Worm (Caenorhabditis elegans) whole organism, L1 larva: ENCODE results near the gene rab-19.
A peak's percentile ranks its signal among the peaks of the same experiment; 100 is the strongest.

ENCODE experiments used
- C04F5.9 ChIP-seq: sonication (generic microtip); optimal IDR thresholded peaks from 2 replicates; lab custom pipeline; 2016; ENCODE audit warnings: missing genetic modification characterization, missing compliant biosample characterization
- C16A3.4 ChIP-seq: fragments of 150-350 bp; optimal IDR thresholded peaks from 2 replicates; lab custom pipeline; 2014; ENCODE audit warnings: missing biosample characterization, missing genetic modification characterization
- C34B4.2 ChIP-seq: sonication (generic microtip); optimal IDR thresholded peaks from 2 replicates; lab custom pipeline; 2017; ENCODE audit warnings: mild to moderate bottlenecking, missing genetic modification characterization, missing compliant biosample characterization
- F16B12.6 ChIP-seq: fragments of 150-350 bp; optimal IDR thresholded peaks from 2 replicates; lab custom pipeline; 2014; ENCODE audit warnings: missing biosample characterization, missing genetic modification characterization
- Y116A8C.19 ChIP-seq: sonication (generic microtip); optimal IDR thresholded peaks from 2 replicates; lab custom pipeline; 2016; ENCODE audit warnings: missing compliant biosample characterization, missing genetic modification characterization, borderline replicate concordance
- aha-1 ChIP-seq: fragments of 150-350 bp; optimal IDR thresholded peaks from 2 replicates; lab custom pipeline; 2014; ENCODE audit warnings: missing biosample characterization, missing genetic modification characterization
- alr-1 ChIP-seq: fragments of 200-800 bp; sonication (Bioruptor generic); optimal IDR thresholded peaks from 2 replicates; lab custom pipeline; 2018; ENCODE audit warnings: borderline replicate concordance, mild to moderate bottlenecking, missing genetic modification characterization, missing compliant biosample characterization
- aly-2 ChIP-seq: fragments of 150-350 bp; optimal IDR thresholded peaks from 2 replicates; lab custom pipeline; 2014; ENCODE audit warnings: missing biosample characterization, missing genetic modification characterization
- ama-1 ChIP-seq: fragments of 150-350 bp; optimal IDR thresholded peaks from 2 replicates; lab custom pipeline; 2014
- blmp-1 ChIP-seq: fragments of 150-350 bp; optimal IDR thresholded peaks from 2 replicates; lab custom pipeline; 2014; ENCODE audit warnings: missing biosample characterization, missing genetic modification characterization
- ceh-63 ChIP-seq: fragments of 200-800 bp; sonication (Bioruptor generic); optimal IDR thresholded peaks from 2 replicates; lab custom pipeline; 2018; ENCODE audit warnings: mild to moderate bottlenecking, missing genetic modification characterization, missing compliant biosample characterization
- ceh-90 ChIP-seq: sonication (generic microtip); optimal IDR thresholded peaks from 2 replicates; lab custom pipeline; 2016; ENCODE audit warnings: missing genetic modification characterization, missing compliant biosample characterization
- efl-1 ChIP-seq, 4 experiments: fragments of 150-350 bp; optimal IDR thresholded peaks in 3 of 4; peaks in 1 of 4; 1 replicate in 1 of 4; 2 replicates in 3 of 4; lab custom pipeline; 2014; ENCODE audit warnings: missing biosample characterization in 2 of 4, missing genetic modification characterization in 2 of 4, missing genetic modification reagents in 2 of 4
- efl-3 ChIP-seq: fragments of 200-800 bp; sonication (Bioruptor generic); optimal IDR thresholded peaks from 2 replicates; lab custom pipeline; 2018; ENCODE audit warnings: mild to moderate bottlenecking, missing genetic modification characterization, missing compliant biosample characterization
- fkh-10 ChIP-seq: sonication (generic microtip); optimal IDR thresholded peaks from 2 replicates; lab custom pipeline; 2017; ENCODE audit warnings: missing biosample characterization, missing genetic modification reagents, missing genetic modification characterization
- fkh-4 ChIP-seq: sonication (generic microtip); optimal IDR thresholded peaks from 2 replicates; lab custom pipeline; 2016; ENCODE audit warnings: missing compliant biosample characterization, missing genetic modification characterization, borderline replicate concordance
- fkh-8 ChIP-seq: sonication (generic microtip); optimal IDR thresholded peaks from 2 replicates; lab custom pipeline; 2016; ENCODE audit warnings: mild to moderate bottlenecking, missing genetic modification characterization, missing compliant biosample characterization
- grh-1 ChIP-seq: fragments of 200-800 bp; sonication (Bioruptor generic); IDR thresholded peaks from 2 replicates; pipeline ENCODE4 v1.3.6; 2022; ENCODE audit warnings: missing genetic modification reagents, missing genetic modification characterization, missing compliant biosample characterization
- hlh-17 ChIP-seq: fragments of 200-800 bp; sonication (Bioruptor generic); optimal IDR thresholded peaks from 2 replicates; lab custom pipeline; 2018; ENCODE audit warnings: missing genetic modification characterization, mild to moderate bottlenecking, missing compliant biosample characterization, moderate library complexity, borderline replicate concordance
- irx-1 ChIP-seq: sonication (generic microtip); optimal IDR thresholded peaks from 2 replicates; lab custom pipeline; 2016; ENCODE audit warnings: missing genetic modification characterization, missing compliant biosample characterization
- jun-1 ChIP-seq: fragments of 150-350 bp; optimal IDR thresholded peaks from 2 replicates; lab custom pipeline; 2014; ENCODE audit warnings: missing biosample characterization, missing genetic modification reagents, missing genetic modification characterization
- lin-13 ChIP-seq: fragments of 150-350 bp; optimal IDR thresholded peaks from 2 replicates; lab custom pipeline; 2014; ENCODE audit warnings: missing biosample characterization, missing genetic modification reagents, missing genetic modification characterization
- lin-35 ChIP-seq, 2 experiments: fragments of 150-350 bp; optimal IDR thresholded peaks; 2 replicates each; lab custom pipeline; 2014; ENCODE audit warnings: missing biosample characterization in 2 of 2, missing genetic modification characterization in 2 of 2, missing genetic modification reagents in 2 of 2
- lir-3 ChIP-seq: sonication (generic microtip); optimal IDR thresholded peaks from 2 replicates; lab custom pipeline; 2016; ENCODE audit warnings: mild to moderate bottlenecking, missing genetic modification characterization, moderate library complexity, missing compliant biosample characterization; ENCODE audit not compliant: poor library complexity
- lsy-2 ChIP-seq, 2 experiments: fragments of 150-350 bp; optimal IDR thresholded peaks; 2 replicates each; lab custom pipeline; 2014; ENCODE audit warnings: missing biosample characterization in 2 of 2, missing genetic modification characterization in 2 of 2
- mab-9 ChIP-seq: fragments of 200-800 bp; sonication (Bioruptor generic); IDR thresholded peaks from 2 replicates; pipeline ENCODE4 v1.3.6; 2022; ENCODE audit warnings: missing genetic modification reagents, missing genetic modification characterization, missing compliant biosample characterization
- mdl-1 ChIP-seq, 2 experiments: fragments of 150-350 bp; optimal IDR thresholded peaks; 2 replicates each; lab custom pipeline; 2014 to 2017; ENCODE audit warnings: missing biosample characterization in 2 of 2, missing genetic modification characterization in 2 of 2, inconsistent platforms in 1 of 2
- mep-1 ChIP-seq: fragments of 150-350 bp; optimal IDR thresholded peaks from 2 replicates; lab custom pipeline; 2014; ENCODE audit warnings: missing biosample characterization, missing genetic modification characterization
- nhr-19 ChIP-seq: fragments of 200-800 bp; sonication (Bioruptor generic); conservative IDR thresholded peaks from 2 replicates; pipeline ENCODE4 v1.3.6; 2022; ENCODE audit warnings: missing genetic modification characterization, missing compliant biosample characterization
- nhr-20 ChIP-seq: sonication (generic microtip); optimal IDR thresholded peaks from 2 replicates; lab custom pipeline; 2016; ENCODE audit warnings: mild to moderate bottlenecking, missing genetic modification characterization, missing compliant biosample characterization
- nhr-28 ChIP-seq: fragments of 150-350 bp; optimal IDR thresholded peaks from 2 replicates; lab custom pipeline; 2014; ENCODE audit warnings: missing biosample characterization, missing genetic modification characterization
- nhr-47 ChIP-seq: sonication (generic microtip); optimal IDR thresholded peaks from 2 replicates; lab custom pipeline; 2016; ENCODE audit warnings: mild to moderate bottlenecking, missing genetic modification characterization, moderate library complexity, missing compliant biosample characterization
- nhr-71 ChIP-seq: sonication (generic microtip); optimal IDR thresholded peaks from 2 replicates; lab custom pipeline; 2016; ENCODE audit warnings: mild to moderate bottlenecking, missing genetic modification characterization, moderate library complexity, missing compliant biosample characterization
- nhr-77 ChIP-seq: fragments of 150-350 bp; optimal IDR thresholded peaks from 2 replicates; lab custom pipeline; 2014; ENCODE audit warnings: missing biosample characterization, missing genetic modification characterization
- nhr-85 ChIP-seq: sonication (generic microtip); peaks from one replicate; lab custom pipeline; 2016; ENCODE audit warnings: missing genetic modification characterization, inconsistent platforms, missing compliant biosample characterization
- nhr-90 ChIP-seq: sonication (generic microtip); optimal IDR thresholded peaks from 2 replicates; lab custom pipeline; 2016; ENCODE audit warnings: mild to moderate bottlenecking, missing genetic modification characterization, missing compliant biosample characterization; ENCODE audit not compliant: poor library complexity
- pag-3 ChIP-seq: sonication (generic microtip); optimal IDR thresholded peaks from 2 replicates; lab custom pipeline; 2017; ENCODE audit warnings: missing genetic modification characterization, mild to moderate bottlenecking, missing compliant biosample characterization, antibody characterized with exemption, borderline replicate concordance; ENCODE audit not compliant: insufficient read depth
- pqm-1 ChIP-seq: sonication (generic microtip); optimal IDR thresholded peaks from 3 replicates; lab custom pipeline; 2017; ENCODE audit warnings: missing biosample characterization, missing genetic modification characterization
- rnt-1 ChIP-seq: sonication (generic microtip); optimal IDR thresholded peaks from 2 replicates; lab custom pipeline; 2016; ENCODE audit warnings: mild to moderate bottlenecking, missing genetic modification characterization, moderate library complexity, missing compliant biosample characterization
- skn-1 ChIP-seq: fragments of 150-350 bp; optimal IDR thresholded peaks from 2 replicates; lab custom pipeline; 2014; ENCODE audit warnings: missing biosample characterization, missing genetic modification characterization
- snu-23 ChIP-seq: sonication (generic microtip); optimal IDR thresholded peaks from 2 replicates; lab custom pipeline; 2016; ENCODE audit warnings: missing genetic modification characterization, missing compliant biosample characterization
- sup-37 ChIP-seq: fragments of 200-800 bp; sonication (Bioruptor generic); optimal IDR thresholded peaks from 2 replicates; lab custom pipeline; 2018; ENCODE audit warnings: mild to moderate bottlenecking, missing genetic modification characterization, missing compliant biosample characterization
- tbx-2 ChIP-seq: sonication (generic microtip); optimal IDR thresholded peaks from 2 replicates; lab custom pipeline; 2016; ENCODE audit warnings: missing genetic modification characterization, missing compliant biosample characterization
- tlp-1 ChIP-seq: fragments of 150-350 bp; optimal IDR thresholded peaks from 2 replicates; lab custom pipeline; 2014; ENCODE audit warnings: missing biosample characterization, missing genetic modification characterization
- unc-62 ChIP-seq: fragments of 150-350 bp; optimal IDR thresholded peaks from 2 replicates; lab custom pipeline; 2014; ENCODE audit warnings: missing biosample characterization, missing genetic modification reagents, missing genetic modification characterization
- unc-98 ChIP-seq: fragments of 200-800 bp; sonication (Bioruptor generic); IDR thresholded peaks from 2 replicates; pipeline ENCODE4 v1.3.6; 2022; ENCODE audit warnings: missing genetic modification characterization, missing compliant biosample characterization
- vab-15 ChIP-seq: sonication (generic microtip); optimal IDR thresholded peaks from 2 replicates; lab custom pipeline; 2017; ENCODE audit warnings: missing genotype, mild to moderate bottlenecking, missing genetic modification characterization, missing compliant biosample characterization
- xbp-1 ChIP-seq: sonication (generic microtip); optimal IDR thresholded peaks from 2 replicates; lab custom pipeline; 2016; ENCODE audit warnings: missing genetic modification characterization, missing compliant biosample characterization

Gene rab-19

DNA sequence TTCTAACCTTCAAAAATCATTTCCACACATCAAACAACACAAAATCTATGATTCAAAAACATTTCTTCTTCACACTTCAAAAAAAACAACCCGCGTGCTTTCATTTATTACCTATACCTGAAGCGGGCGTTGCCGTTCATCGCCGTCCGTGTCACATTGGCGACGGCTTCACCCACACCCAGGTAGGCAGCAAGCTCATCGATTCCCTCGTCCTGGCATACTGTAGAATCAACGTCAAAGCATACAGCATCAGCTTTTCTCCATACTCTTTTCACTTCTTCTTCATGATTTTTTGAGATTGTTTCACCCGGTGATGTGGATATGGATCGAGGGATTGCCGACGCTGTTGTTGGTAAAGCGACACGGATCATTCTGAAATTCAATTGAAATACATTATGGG lies 8.0 kb upstream of the rab-19 start:
- no peak for TF ChIP-seq aha-1 (tag; lab: Kevin White, UChicago)
- no peak for TF ChIP-seq Y116A8C.19
- no peak for TF ChIP-seq fkh-4 (tag; lab: Kevin White, UChicago)
- TF ChIP-seq alr-1 (tag; lab: Kevin White, UChicago): no peak
- no peak for TF ChIP-seq vab-15 (tag; lab: Kevin White, UChicago)
- no peak for TF ChIP-seq mab-9 (GFP tag; lab: Robert Waterston, UW)
- no peak for TF ChIP-seq lin-13 (GFP tag; lab: Kevin White, UChicago)
- TF ChIP-seq efl-3 (GFP tag; lab: Kevin White, UChicago): no peak
- no peak for TF ChIP-seq pag-3 (tag; lab: Kevin White, UChicago)
- no peak for TF ChIP-seq skn-1
- TF ChIP-seq C34B4.2 (tag; lab: Kevin White, UChicago): no peak
- TF ChIP-seq hlh-17 (GFP tag; lab: Kevin White, UChicago): no peak
- no peak for TF ChIP-seq fkh-10 (GFP tag; lab: Kevin White, UChicago)
- no peak for TF ChIP-seq nhr-19 (GFP tag; lab: Robert Waterston, UW)
- no peak for TF ChIP-seq lsy-2 (tag; optimal IDR thresholded peaks at IDR 0.05; lab: Kevin White, UChicago)

DNA sequence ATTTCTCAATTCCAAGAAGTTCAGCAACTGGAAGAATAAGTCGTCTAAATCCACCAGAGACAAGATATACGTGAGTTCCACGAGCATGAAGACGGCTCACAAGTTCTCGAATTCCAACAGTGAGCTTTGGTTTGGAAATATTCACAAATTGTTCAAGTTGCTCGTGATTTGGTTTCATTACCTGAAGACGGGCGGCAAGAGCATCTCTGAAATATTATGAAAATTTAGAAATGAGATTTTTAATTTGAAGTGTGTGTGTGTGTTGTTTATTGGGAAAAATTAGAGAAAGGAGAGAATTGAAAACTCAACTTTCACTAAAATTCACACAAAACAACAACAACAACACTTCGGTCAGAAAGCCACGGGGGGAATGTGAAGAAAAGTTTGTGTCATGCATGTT lies 6.6 kb upstream of the rab-19 start:
- peak; percentile 0 for TF ChIP-seq nhr-47 (tag; lab: Kevin White, UChicago)
- TF ChIP-seq alr-1 (tag; lab: Kevin White, UChicago): no peak
- no peak for TF ChIP-seq ama-1
- TF ChIP-seq, all 84 proteins: peak for 1

DNA sequence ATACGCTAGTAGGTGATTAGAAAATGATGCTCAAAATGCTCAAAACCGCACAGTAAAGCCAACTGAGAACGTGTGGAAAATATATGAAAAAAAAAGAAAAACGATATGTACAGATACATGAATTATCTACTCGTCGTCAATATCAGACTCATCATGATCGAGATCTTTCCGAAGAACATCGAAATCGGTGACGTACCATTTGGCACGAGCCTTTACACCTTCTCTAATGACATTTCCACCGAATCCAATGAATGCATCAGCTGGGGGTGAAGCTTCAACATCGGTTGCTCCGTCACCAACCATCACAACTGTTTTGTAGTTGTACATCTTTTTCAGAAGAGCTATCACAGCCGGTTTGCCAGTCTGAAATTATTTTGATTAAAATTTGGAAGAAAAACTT lies 5.1 kb upstream of the rab-19 start:
- TF ChIP-seq C04F5.9: no peak
- TF ChIP-seq efl-1 (optimal IDR thresholded peaks at IDR 0.05; lab: Kevin White, UChicago): no peak
- TF ChIP-seq efl-1 (GFP tag; optimal IDR thresholded peaks at IDR 0.05 in 1 of 2; lab: Kevin White, UChicago): no peak
- no peak for TF ChIP-seq tbx-2 (tag; lab: Kevin White, UChicago)
- TF ChIP-seq mdl-1 (tag; optimal IDR thresholded peaks at IDR 0.05; lab: Kevin White, UChicago): no peak
- no peak for TF ChIP-seq unc-98
- no peak for TF ChIP-seq jun-1 (tag; lab: Kevin White, UChicago)
- TF ChIP-seq rnt-1: no peak
- TF ChIP-seq pqm-1: no peak
- TF ChIP-seq nhr-28: no peak
- TF ChIP-seq ceh-63 (GFP tag; lab: Kevin White, UChicago): no peak
- no peak for TF ChIP-seq nhr-47 (tag; lab: Kevin White, UChicago)
- no peak for TF ChIP-seq nhr-77
- TF ChIP-seq ceh-90 (tag; lab: Kevin White, UChicago): no peak
- no peak for TF ChIP-seq irx-1 (tag; lab: Kevin White, UChicago)
- TF ChIP-seq F16B12.6: no peak
- TF ChIP-seq C16A3.4 (tag; lab: Kevin White, UChicago): no peak
- TF ChIP-seq aha-1 (tag; lab: Kevin White, UChicago): no peak
- no peak for TF ChIP-seq mep-1

DNA sequence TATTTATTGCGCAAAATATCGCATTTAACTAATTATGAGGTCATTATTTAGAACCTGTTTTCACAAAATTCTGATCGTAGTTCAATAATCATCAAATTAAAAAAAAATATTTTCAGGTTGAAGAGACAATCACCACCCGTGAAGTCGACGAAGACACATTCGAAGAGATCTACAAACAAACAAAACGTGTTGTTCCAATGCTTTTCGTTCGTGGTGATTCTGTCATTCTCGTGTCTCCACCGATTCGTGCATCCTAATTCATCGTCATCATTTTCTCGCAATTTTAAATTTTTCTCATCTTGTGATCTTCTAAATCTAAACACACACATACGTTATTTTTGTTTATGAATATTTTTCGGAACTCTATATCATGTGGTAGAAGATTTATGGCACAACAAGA lies 4.6 kb upstream of the rab-19 start:
- TF ChIP-seq tbx-2 (tag; lab: Kevin White, UChicago) (peak; percentile 12), nhr-20 (tag; lab: Kevin White, UChicago) (peak; percentile 3), xbp-1 (tag; lab: Kevin White, UChicago) (no peak), sup-37 (GFP tag; lab: Kevin White, UChicago) (no peak), fkh-8 (no peak), lsy-2 (tag; optimal IDR thresholded peaks at IDR 0.05; lab: Kevin White, UChicago) (no peak), nhr-85 (tag; lab: Kevin White, UChicago) (peak; percentile 65), nhr-90 (tag; lab: Kevin White, UChicago) (peak; percentile 30), blmp-1 (tag; lab: Kevin White, UChicago) (no peak), lir-3 (tag; lab: Kevin White, UChicago) (no peak), vab-15 (tag; lab: Kevin White, UChicago) (no peak), grh-1 (no peak), lin-35 (GFP tag; optimal IDR thresholded peaks at IDR 0.05; lab: Kevin White, UChicago) (no peak), snu-23 (GFP tag; lab: Kevin White, UChicago) (peak; percentile 17), lin-13 (GFP tag; lab: Kevin White, UChicago) (no peak), nhr-47 (tag; lab: Kevin White, UChicago) (peak; percentile 16), Y116A8C.19 (no peak), tlp-1 (tag; lab: Kevin White, UChicago) (no peak), aly-2 (tag; lab: Kevin White, UChicago) (peak; percentile 47), jun-1 (tag; lab: Kevin White, UChicago) (no peak), nhr-71 (tag; lab: Kevin White, UChicago) (peak; percentile 42), unc-62 (GFP tag; lab: Kevin White, UChicago) (no peak)
